Worm (Caenorhabditis elegans): ENCODE data around the gene tbc-18.

DNA sequence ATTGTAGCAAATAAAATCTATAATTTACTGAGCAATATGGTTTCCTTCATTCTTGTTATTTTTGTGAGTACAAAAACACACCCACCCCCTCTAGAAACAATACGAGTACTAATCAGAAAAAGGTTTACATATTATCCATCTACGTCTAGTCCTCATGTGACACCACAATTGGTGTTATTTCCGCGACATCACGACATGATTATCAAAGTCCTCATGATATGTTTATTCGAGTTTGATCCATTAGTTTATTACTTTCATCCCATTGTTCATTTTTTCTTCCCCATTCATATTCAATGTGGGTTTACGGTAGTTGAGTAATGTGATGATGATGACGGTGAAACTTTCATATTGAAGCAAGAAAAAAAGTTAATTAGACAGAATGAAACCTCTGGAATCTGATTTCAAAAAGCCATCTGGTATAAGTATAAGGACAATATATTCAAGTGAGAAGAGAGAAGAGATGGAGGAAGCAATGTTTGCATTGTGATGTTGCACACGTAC, 24.0 kb upstream of the tbc-18 start:
- TF ChIP-seq bed-1 (GFP tag; IDR thresholded peaks at IDR 0.05): no peak
- no peak for TF ChIP-seq akir-1 (GFP tag; optimal IDR thresholded peaks at IDR 0.05)
- TF ChIP-seq nhr-90 (tag; optimal IDR thresholded peaks at IDR 0.05): no peak
- TF ChIP-seq zfh-2 (GFP tag; conservative IDR thresholded peaks at IDR 0.05): no peak
- TF ChIP-seq hlh-26 (GFP tag; conservative IDR thresholded peaks at IDR 0.05): no peak

Data from whole organism, young adult.